6 worm cellular contexts compared by ENCODE assay signal in the genomic region with DNA sequence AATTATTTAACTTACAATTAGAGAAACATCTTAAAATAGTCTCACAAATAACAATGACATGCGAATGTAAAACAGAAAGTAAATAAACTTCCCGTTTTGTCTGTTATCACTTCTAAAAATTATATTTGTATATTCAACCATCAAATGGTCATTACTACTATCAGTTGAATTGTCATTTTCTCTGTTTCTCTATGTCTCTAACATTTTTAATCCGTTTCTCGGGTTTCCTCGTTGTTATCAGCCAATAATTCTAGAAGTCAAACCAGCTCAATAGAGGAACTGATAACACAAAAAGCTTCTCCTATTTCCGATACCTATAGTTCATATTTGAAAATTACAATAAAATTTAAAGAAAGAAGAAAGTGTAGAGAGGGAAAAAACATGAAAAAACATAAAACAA.
TF ChIP-seq lines count a peak whose summit lies in the region.

No protein-coding gene starts in this region.

TF ChIP-seq in whole organism, L1 larva, 84 proteins besides CTCF, POLR2A, EP300 and RAD21 (continues in another document):
- no peak for TF ChIP-seq C04F5.9 (tag; optimal IDR thresholded peaks at IDR 0.05; lab: Kevin White, UChicago)
- TF ChIP-seq snu-23 (GFP tag; optimal IDR thresholded peaks at IDR 0.05; lab: Kevin White, UChicago) = no peak
- peak in 1 of 2 experiments; percentile 36 for TF ChIP-seq lsy-2 (tag; optimal IDR thresholded peaks at IDR 0.05; lab: Kevin White, UChicago)
- no peak for TF ChIP-seq elt-3 (tag; optimal IDR thresholded peaks at IDR 0.05; lab: Kevin White, UChicago)
- no peak for TF ChIP-seq zag-1 (tag; optimal IDR thresholded peaks at IDR 0.05; lab: Kevin White, UChicago)
- TF ChIP-seq tbx-2 (tag; optimal IDR thresholded peaks at IDR 0.05; lab: Kevin White, UChicago) = no peak
- TF ChIP-seq nhr-19 (GFP tag; conservative IDR thresholded peaks at IDR 0.05; lab: Robert Waterston, UW) = no peak
- TF ChIP-seq C34B4.2 (tag; optimal IDR thresholded peaks at IDR 0.05; lab: Kevin White, UChicago) = no peak
- TF ChIP-seq ceh-82 (tag; optimal IDR thresholded peaks at IDR 0.05; lab: Kevin White, UChicago) = no peak
- peak; percentile 56 for TF ChIP-seq lin-14 (GFP tag; optimal IDR thresholded peaks at IDR 0.05; lab: Kevin White, UChicago)
- TF ChIP-seq nhr-237 (tag; optimal IDR thresholded peaks at IDR 0.05; lab: Kevin White, UChicago) = no peak
- TF ChIP-seq zip-4 (GFP tag; optimal IDR thresholded peaks at IDR 0.05; lab: Kevin White, UChicago) = no peak
- TF ChIP-seq isw-1 (GFP tag; IDR thresholded peaks at IDR 0.05; lab: Robert Waterston, UW) = no peak
- no peak for TF ChIP-seq swsn-7 (tag; optimal IDR thresholded peaks at IDR 0.05; lab: Kevin White, UChicago)
- no peak for TF ChIP-seq fos-1 (tag; optimal IDR thresholded peaks at IDR 0.05; lab: Kevin White, UChicago)

TF ChIP-seq in whole organism, L2 larva, 48 proteins besides CTCF, POLR2A, EP300 and RAD21:
- TF ChIP-seq fos-1 (tag; optimal IDR thresholded peaks at IDR 0.05; lab: Kevin White, UChicago) = peak; percentile 99
- TF ChIP-seq lin-13 (GFP tag; optimal IDR thresholded peaks at IDR 0.05; lab: Kevin White, UChicago) = peak; percentile 28
- TF ChIP-seq nhr-77 (tag; optimal IDR thresholded peaks at IDR 0.05; lab: Kevin White, UChicago) = no peak
- no peak for TF ChIP-seq ztf-1 (GFP tag; conservative IDR thresholded peaks at IDR 0.05; lab: Robert Waterston, UW)
- TF ChIP-seq F13H6.1 (tag; optimal IDR thresholded peaks at IDR 0.05; lab: Kevin White, UChicago) = peak; percentile 78
- peak; percentile 13 for TF ChIP-seq egl-27 (tag; optimal IDR thresholded peaks at IDR 0.05; lab: Kevin White, UChicago)
- TF ChIP-seq sma-3 (GFP tag; optimal IDR thresholded peaks at IDR 0.05; lab: Kevin White, UChicago) = peak; percentile 61
- no peak for TF ChIP-seq dmd-4 (tag; optimal IDR thresholded peaks at IDR 0.05; lab: Kevin White, UChicago)
- TF ChIP-seq skn-1 (tag; optimal IDR thresholded peaks at IDR 0.05; lab: Kevin White, UChicago) = peak; percentile 89
- TF ChIP-seq ceh-16 (tag; optimal IDR thresholded peaks at IDR 0.05; lab: Kevin White, UChicago) = no peak
- peak; percentile 86 for TF ChIP-seq crh-2 (tag; optimal IDR thresholded peaks at IDR 0.05; lab: Kevin White, UChicago)
- peak in 1 of 2 experiments; percentile 56 for TF ChIP-seq lsy-2 (tag; optimal IDR thresholded peaks at IDR 0.05; lab: Kevin White, UChicago)
- peak; percentile 84 for TF ChIP-seq sma-9 (GFP tag; optimal IDR thresholded peaks at IDR 0.05; lab: Kevin White, UChicago)
- TF ChIP-seq sma-9 (tag; optimal IDR thresholded peaks at IDR 0.05; lab: Kevin White, UChicago) = no peak
- TF ChIP-seq gmeb-1 (tag; optimal IDR thresholded peaks at IDR 0.05; lab: Kevin White, UChicago) = peak; percentile 74

TF ChIP-seq in whole organism, L3 larva, 47 proteins besides CTCF, POLR2A, EP300 and RAD21:
- TF ChIP-seq snpc-4 (tag; optimal IDR thresholded peaks at IDR 0.05; lab: Kevin White, UChicago) (no peak), nhr-76 (tag; optimal IDR thresholded peaks at IDR 0.05; lab: Kevin White, UChicago) (no peak), daf-12 (tag; optimal IDR thresholded peaks at IDR 0.05; lab: Kevin White, UChicago) (no peak), jun-1 (tag; optimal IDR thresholded peaks at IDR 0.05; lab: Kevin White, UChicago) (peak; percentile 92), egl-27 (tag; optimal IDR thresholded peaks at IDR 0.05; lab: Kevin White, UChicago) (peak; percentile 69), skn-1 (tag; optimal IDR thresholded peaks at IDR 0.05; lab: Kevin White, UChicago) (peak; percentile 76), pha-4 (tag; optimal IDR thresholded peaks at IDR 0.05; lab: Kevin White, UChicago) (peak; percentile 87), ceh-28 (tag; optimal IDR thresholded peaks at IDR 0.05; lab: Kevin White, UChicago) (peak; percentile 46), sea-2 (GFP tag; optimal IDR thresholded peaks at IDR 0.05; lab: Kevin White, UChicago) (no peak), elt-2 (tag; optimal IDR thresholded peaks at IDR 0.05; lab: Kevin White, UChicago) (peak; percentile 100), pqm-1 (tag; optimal IDR thresholded peaks at IDR 0.05; lab: Kevin White, UChicago) (peak; percentile 100)

TF ChIP-seq in whole organism, L4 larva, 104 proteins besides CTCF, POLR2A, EP300 and RAD21 (continues in another document):
- TF ChIP-seq unc-130 (GFP tag; optimal IDR thresholded peaks at IDR 0.05; lab: Kevin White, UChicago) = no peak
- TF ChIP-seq mxl-2 (GFP tag; conservative IDR thresholded peaks at IDR 0.05; lab: Robert Waterston, UW) = no peak
- TF ChIP-seq ceh-62 (tag; optimal IDR thresholded peaks at IDR 0.05; lab: Kevin White, UChicago) = no peak
- TF ChIP-seq cey-2 (tag; optimal IDR thresholded peaks at IDR 0.05; lab: Kevin White, UChicago; ENCODE audit: borderline replicate concordance, insufficient read depth) = peak; percentile 75
- no peak for TF ChIP-seq unc-62 (GFP tag; optimal IDR thresholded peaks at IDR 0.05 in 1 of 2; lab: Kevin White, UChicago)
- TF ChIP-seq unc-62 (tag; optimal IDR thresholded peaks at IDR 0.05; lab: Kevin White, UChicago) = no peak
- no peak for TF ChIP-seq nhr-11 (tag; optimal IDR thresholded peaks at IDR 0.05; lab: Kevin White, UChicago)
- TF ChIP-seq nhr-48 (tag; optimal IDR thresholded peaks at IDR 0.05; lab: Kevin White, UChicago) = peak; percentile 66
- TF ChIP-seq fkh-10 (GFP tag; optimal IDR thresholded peaks at IDR 0.05; lab: Kevin White, UChicago) = no peak
- no peak for TF ChIP-seq nhr-237 (tag; optimal IDR thresholded peaks at IDR 0.05; lab: Kevin White, UChicago)
- no peak for TF ChIP-seq mes-2 (tag; optimal IDR thresholded peaks at IDR 0.05; lab: Kevin White, UChicago; ENCODE audit: poor library complexity, severe bottlenecking)
- no peak for TF ChIP-seq zip-11 (GFP tag; IDR thresholded peaks at IDR 0.05; lab: Robert Waterston, UW)
- TF ChIP-seq dve-1 (tag; optimal IDR thresholded peaks at IDR 0.05; lab: Kevin White, UChicago; ENCODE audit: insufficient read depth) = peak; percentile 99
- TF ChIP-seq ceh-44 (GFP tag; IDR thresholded peaks at IDR 0.05; lab: Robert Waterston, UW) = no peak
- no peak for TF ChIP-seq skn-1 (tag; optimal IDR thresholded peaks at IDR 0.05; lab: Kevin White, UChicago)
- peak in 1 of 2 experiments; percentile 82 for TF ChIP-seq daf-16 (GFP tag; optimal IDR thresholded peaks at IDR 0.05; lab: Kevin White, UChicago)
- peak; percentile 98 for TF ChIP-seq daf-16 (tag; optimal IDR thresholded peaks at IDR 0.05; lab: Kevin White, UChicago)

TF ChIP-seq in whole organism, late embryonic, 69 proteins besides CTCF, POLR2A, EP300 and RAD21:
- no peak for TF ChIP-seq zip-5 (tag; optimal IDR thresholded peaks at IDR 0.05; lab: Kevin White, UChicago)
- peak; percentile 81 for TF ChIP-seq pqm-1 (tag; optimal IDR thresholded peaks at IDR 0.05; lab: Kevin White, UChicago)
- peak; percentile 94 for TF ChIP-seq elt-2 (tag; optimal IDR thresholded peaks at IDR 0.05; lab: Kevin White, UChicago)

TF ChIP-seq in whole organism, young adult, 124 proteins besides CTCF, POLR2A, EP300 and RAD21:
- TF ChIP-seq unc-62 (GFP tag; optimal IDR thresholded peaks at IDR 0.05; lab: Kevin White, UChicago) (no peak), F57A8.1 (GFP tag; optimal IDR thresholded peaks at IDR 0.05; lab: Kevin White, UChicago) (no peak), madf-3 (GFP tag; IDR thresholded peaks at IDR 0.05; lab: Robert Waterston, UW) (no peak), egl-44 (GFP tag; IDR thresholded peaks at IDR 0.05; lab: Robert Waterston, UW) (no peak), F52B5.7 (tag; optimal IDR thresholded peaks at IDR 0.05; lab: Kevin White, UChicago) (no peak), madf-6 (GFP tag; IDR thresholded peaks at IDR 0.05; lab: Robert Waterston, UW) (no peak), hrde-1 (tag; optimal IDR thresholded peaks at IDR 0.05; lab: Kevin White, UChicago; ENCODE audit: borderline replicate concordance) (no peak), ztf-22 (GFP tag; optimal IDR thresholded peaks at IDR 0.05; lab: Kevin White, UChicago) (peak; percentile 17), F57C9.4 (tag; optimal IDR thresholded peaks at IDR 0.05; lab: Kevin White, UChicago) (no peak), ceh-100 (GFP tag; IDR thresholded peaks at IDR 0.05; lab: Robert Waterston, UW) (no peak), ztf-25 (GFP tag; IDR thresholded peaks at IDR 0.05; lab: Robert Waterston, UW) (no peak), ceh-58 (GFP tag; IDR thresholded peaks at IDR 0.05; lab: Robert Waterston, UW) (no peak), nhr-80 (tag; optimal IDR thresholded peaks at IDR 0.05; lab: Kevin White, UChicago) (peak; percentile 94), nfyb-1 (GFP tag; IDR thresholded peaks at IDR 0.05; lab: Robert Waterston, UW) (no peak), ztf-6 (GFP tag; IDR thresholded peaks at IDR 0.05; lab: Robert Waterston, UW) (no peak), egl-18 (GFP tag; IDR thresholded peaks at IDR 0.05; lab: Robert Waterston, UW) (no peak), ama-1 (optimal IDR thresholded peaks at IDR 0.05; lab: Kevin White, UChicago) (no peak), ama-1 (GFP tag; optimal IDR thresholded peaks at IDR 0.05; lab: Kevin White, UChicago) (no peak), ztf-26 (tag; optimal IDR thresholded peaks at IDR 0.05; lab: Kevin White, UChicago) (no peak), mel-28 (tag; optimal IDR thresholded peaks at IDR 0.05; lab: Kevin White, UChicago; ENCODE audit: borderline replicate concordance) (no peak), lin-40 (tag; optimal IDR thresholded peaks at IDR 0.05; lab: Kevin White, UChicago) (peak; percentile 22), nhr-179 (tag; optimal IDR thresholded peaks at IDR 0.05; lab: Kevin White, UChicago) (no peak), dox-1 (GFP tag; IDR thresholded peaks at IDR 0.05; lab: Robert Waterston, UW) (no peak), lir-1 (GFP tag; conservative IDR thresholded peaks at IDR 0.05; lab: Robert Waterston, UW) (no peak), atf-7 (tag; optimal IDR thresholded peaks at IDR 0.05; lab: Kevin White, UChicago) (peak; percentile 33), pbrm-1 (GFP tag; IDR thresholded peaks at IDR 0.05; lab: Robert Waterston, UW) (no peak), ets-4 (GFP tag; optimal IDR thresholded peaks at IDR 0.05; lab: Kevin White, UChicago) (peak; percentile 91), hmg-1.2 (GFP tag; IDR thresholded peaks at IDR 0.05; lab: Robert Waterston, UW) (no peak), Y56A3A.18 (GFP tag; IDR thresholded peaks at IDR 0.05; lab: Robert Waterston, UW) (no peak), B0019.2 (GFP tag; conservative IDR thresholded peaks at IDR 0.05; lab: Robert Waterston, UW) (no peak), Y67H2A.10 (GFP tag; conservative IDR thresholded peaks at IDR 0.05; lab: Robert Waterston, UW) (no peak), cebp-1 (GFP tag; IDR thresholded peaks at IDR 0.05; lab: Robert Waterston, UW) (no peak), cebp-1 (tag; optimal IDR thresholded peaks at IDR 0.05; lab: Kevin White, UChicago) (no peak)
TF ChIP-seq in whole organism, young adult: peak in this region for 5.
